Worm (Caenorhabditis elegans) whole organism, early embryonic: ENCODE measurements around the gene Y69E1A.4.

Experiments
- B0310.2 ChIP-seq: sonication (generic microtip); optimal IDR thresholded peaks from 2 replicates; lab custom pipeline; 2016; ENCODE audit warnings: mild to moderate bottlenecking, missing genetic modification characterization, missing compliant biosample characterization
- F13C5.2 ChIP-seq: sonication (generic microtip); optimal IDR thresholded peaks from 2 replicates; lab custom pipeline; 2017; ENCODE audit warnings: mild to moderate bottlenecking, missing genetic modification characterization, inconsistent platforms, missing compliant biosample characterization
- aly-1 ChIP-seq: sonication (generic microtip); optimal IDR thresholded peaks from 2 replicates; lab custom pipeline; 2016; ENCODE audit warnings: missing genetic modification characterization, missing compliant biosample characterization
- ama-1 ChIP-seq: fragments of 150-350 bp; optimal IDR thresholded peaks from 2 replicates; lab custom pipeline; 2014
- ceh-13 ChIP-seq: fragments of 200-800 bp; sonication (Bioruptor generic); optimal IDR thresholded peaks from 2 replicates; lab custom pipeline; 2018; ENCODE audit warnings: mild to moderate bottlenecking, missing genetic modification characterization, missing compliant biosample characterization
- ceh-36 ChIP-seq: sonication (generic microtip); optimal IDR thresholded peaks from 2 replicates; lab custom pipeline; 2016; ENCODE audit warnings: missing genetic modification characterization, inconsistent platforms, missing compliant biosample characterization
- ets-7 ChIP-seq: sonication (generic microtip); optimal IDR thresholded peaks from 2 replicates; lab custom pipeline; 2016; ENCODE audit warnings: missing genotype, missing genetic modification characterization, missing compliant biosample characterization
- flt-1 ChIP-seq: fragments of 200-800 bp; sonication (Bioruptor generic); IDR thresholded peaks from 2 replicates; pipeline ENCODE4 v1.3.6; 2022; ENCODE audit warnings: missing genetic modification characterization, missing compliant biosample characterization
- hmbx-1 ChIP-seq: sonication (generic microtip); optimal IDR thresholded peaks from 2 replicates; lab custom pipeline; 2016; ENCODE audit warnings: mild to moderate bottlenecking, missing genetic modification characterization, missing compliant biosample characterization
- hmg-4 ChIP-seq: fragments of 200-800 bp; sonication (Bioruptor generic); optimal IDR thresholded peaks from 2 replicates; lab custom pipeline; 2018; ENCODE audit warnings: mild to moderate bottlenecking, missing genetic modification characterization, missing compliant biosample characterization
- hnd-1 ChIP-seq: sonication (generic microtip); optimal IDR thresholded peaks from 2 replicates; lab custom pipeline; 2016; ENCODE audit warnings: missing genetic modification characterization, missing compliant biosample characterization
- pes-1 ChIP-seq: fragments of 200-800 bp; sonication (Bioruptor generic); IDR thresholded peaks from 2 replicates; pipeline ENCODE4 v1.3.6; 2022; ENCODE audit warnings: missing genetic modification reagents, missing genetic modification characterization, missing compliant biosample characterization
- scrt-1 ChIP-seq: fragments of 200-800 bp; sonication (Bioruptor generic); IDR thresholded peaks from 2 replicates; pipeline ENCODE4 v1.3.6; 2022; ENCODE audit warnings: missing genetic modification characterization, missing compliant biosample characterization
- sea-1 ChIP-seq: fragments of 200-800 bp; sonication (Bioruptor generic); conservative IDR thresholded peaks from 2 replicates; pipeline ENCODE4 v1.3.6; 2022; ENCODE audit warnings: missing genetic modification characterization, missing compliant biosample characterization
- tbx-11 ChIP-seq: fragments of 200-800 bp; sonication (Bioruptor generic); IDR thresholded peaks from 2 replicates; pipeline ENCODE4 v1.3.6; 2022; ENCODE audit warnings: missing genetic modification characterization, missing compliant biosample characterization
- tbx-37 ChIP-seq: fragments of 200-800 bp; sonication (Bioruptor generic); conservative IDR thresholded peaks from 2 replicates; pipeline ENCODE4 v1.3.6; 2022; ENCODE audit warnings: missing genetic modification reagents, missing genetic modification characterization, missing compliant biosample characterization
- tra-4 ChIP-seq: sonication (generic microtip); optimal IDR thresholded peaks from 2 replicates; lab custom pipeline; 2017; ENCODE audit warnings: missing genetic modification characterization, missing compliant biosample characterization

Gene Y69E1A.4

DNA sequence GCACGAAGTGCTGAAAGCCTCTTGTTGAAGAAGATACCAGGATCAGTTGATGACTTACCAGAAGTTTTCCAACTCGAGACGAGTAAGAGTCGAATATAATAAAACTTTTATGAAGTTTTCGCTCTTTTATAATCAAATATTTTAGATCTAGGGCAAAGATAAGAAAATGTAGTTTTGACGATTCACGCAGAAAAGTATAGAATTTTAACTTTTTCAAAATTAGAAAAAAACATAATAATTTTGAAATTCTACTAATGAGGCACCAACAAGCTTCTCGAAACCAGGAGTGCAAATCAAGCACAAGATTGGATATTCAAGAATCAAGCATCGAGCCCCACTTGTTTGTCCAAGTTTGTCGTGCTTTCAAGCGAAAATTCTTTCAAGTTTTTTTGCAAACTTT lies 6.3 kb upstream of the Y69E1A.4 start, which contains the start of gene Y69E1A.1:
Y69E1A.1 (minus strand) TSS at position 101 of the 400 bp plus-strand sequence.
- no peak for TF ChIP-seq hnd-1 (tag; lab: Kevin White, UChicago)
- TF ChIP-seq tbx-11 (GFP tag; lab: Robert Waterston, UW): no peak
- no peak for TF ChIP-seq hmbx-1
- TF ChIP-seq B0310.2: no peak
- TF ChIP-seq scrt-1 (GFP tag; lab: Robert Waterston, UW): no peak
- TF ChIP-seq tra-4 (tag; lab: Kevin White, UChicago): no peak
- no peak for TF ChIP-seq aly-1 (tag; lab: Kevin White, UChicago)
- TF ChIP-seq tbx-37 (GFP tag; lab: Robert Waterston, UW): no peak
- no peak for TF ChIP-seq hmg-4 (GFP tag; lab: Kevin White, UChicago)
- no peak for TF ChIP-seq ets-7 (tag; lab: Kevin White, UChicago)
- no peak for TF ChIP-seq ama-1 (lab: Kevin White, UChicago)

DNA sequence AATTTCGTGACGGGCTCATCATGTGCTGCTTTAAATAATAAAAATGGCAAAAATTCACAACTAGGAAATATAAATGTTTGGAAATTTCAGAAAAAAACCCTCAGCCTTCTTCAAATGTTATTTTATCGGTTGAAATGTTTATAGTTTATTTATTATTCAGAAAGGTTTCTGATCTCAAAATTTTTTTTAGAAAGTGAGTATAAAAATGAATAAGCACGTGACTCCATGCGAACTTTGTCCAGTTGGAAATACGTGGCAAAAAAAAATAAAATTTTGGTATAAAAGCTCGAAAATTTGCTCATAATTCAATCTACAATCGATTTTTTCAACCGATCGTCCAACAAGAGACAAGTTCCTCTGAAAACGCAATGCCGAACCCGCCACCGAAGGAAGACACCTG lies 5.5 kb upstream of the Y69E1A.4 start, which contains the start of gene nsph-3.1:
nsph-3.1 (plus strand) TSS at position 301 of the 400 bp plus-strand sequence.
- TF ChIP-seq B0310.2 (no peak), hmbx-1 (no peak), hmg-4 (GFP tag; lab: Kevin White, UChicago) (no peak), pes-1 (GFP tag; lab: Robert Waterston, UW) (no peak), tbx-11 (GFP tag; lab: Robert Waterston, UW) (no peak), ceh-36 (tag; lab: Kevin White, UChicago) (no peak), ceh-13 (GFP tag; lab: Kevin White, UChicago) (no peak), hnd-1 (tag; lab: Kevin White, UChicago) (no peak), scrt-1 (GFP tag; lab: Robert Waterston, UW) (no peak), aly-1 (tag; lab: Kevin White, UChicago) (no peak), tbx-37 (GFP tag; lab: Robert Waterston, UW) (no peak), ets-7 (tag; lab: Kevin White, UChicago) (no peak)

DNA sequence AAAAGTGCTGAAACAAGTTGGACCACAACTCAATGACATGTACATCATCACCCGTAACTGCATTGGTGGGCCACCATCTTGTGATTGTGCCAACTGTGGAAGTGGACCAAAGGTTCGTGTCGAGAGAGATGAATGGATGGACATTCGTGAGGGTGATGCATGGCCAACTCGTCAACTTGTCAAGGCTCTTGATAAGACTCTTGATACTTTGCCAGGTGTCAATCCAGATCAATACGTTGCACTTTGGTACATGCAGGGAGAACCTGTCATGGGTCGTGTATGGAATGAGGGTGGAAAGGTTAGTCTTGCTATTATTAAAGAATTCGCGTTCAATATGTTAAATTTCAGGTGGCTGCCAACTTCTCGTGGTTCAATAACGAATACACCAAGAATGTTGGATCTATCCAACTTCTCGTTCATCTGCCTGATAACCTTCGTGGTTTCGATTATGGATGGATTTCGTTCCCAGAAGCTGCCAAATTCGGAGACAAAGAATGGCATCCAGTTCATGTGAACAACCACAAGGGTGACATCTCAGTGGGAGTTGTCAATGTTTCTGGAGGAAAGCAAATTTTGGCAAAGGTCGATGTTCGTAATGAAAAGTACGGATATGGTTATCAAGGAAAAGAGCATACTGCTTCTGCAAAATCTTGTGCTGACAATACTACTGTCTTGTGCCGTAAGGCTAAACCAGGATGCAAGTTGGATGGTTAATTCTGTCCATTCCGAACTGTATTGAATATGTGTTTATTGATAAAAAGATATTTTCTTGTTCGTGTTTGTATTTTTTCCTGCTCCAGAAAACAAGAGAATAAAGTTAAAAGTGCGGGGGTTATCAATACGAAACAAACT lies 4.5 kb upstream of the Y69E1A.4 start:
- TF ChIP-seq tbx-11 (GFP tag; lab: Robert Waterston, UW) (no peak), hmbx-1 (no peak), F13C5.2 (tag; lab: Kevin White, UChicago) (no peak), tbx-37 (GFP tag; lab: Robert Waterston, UW) (no peak), hmg-4 (GFP tag; lab: Kevin White, UChicago) (no peak), pes-1 (GFP tag; lab: Robert Waterston, UW) (no peak), ets-7 (tag; lab: Kevin White, UChicago) (no peak), hnd-1 (tag; lab: Kevin White, UChicago) (no peak), ceh-13 (GFP tag; lab: Kevin White, UChicago) (no peak), tra-4 (tag; lab: Kevin White, UChicago) (no peak), ama-1 (lab: Kevin White, UChicago) (no peak), sea-1 (GFP tag; lab: Robert Waterston, UW) (no peak), scrt-1 (GFP tag; lab: Robert Waterston, UW) (no peak), aly-1 (tag; lab: Kevin White, UChicago) (no peak)

DNA sequence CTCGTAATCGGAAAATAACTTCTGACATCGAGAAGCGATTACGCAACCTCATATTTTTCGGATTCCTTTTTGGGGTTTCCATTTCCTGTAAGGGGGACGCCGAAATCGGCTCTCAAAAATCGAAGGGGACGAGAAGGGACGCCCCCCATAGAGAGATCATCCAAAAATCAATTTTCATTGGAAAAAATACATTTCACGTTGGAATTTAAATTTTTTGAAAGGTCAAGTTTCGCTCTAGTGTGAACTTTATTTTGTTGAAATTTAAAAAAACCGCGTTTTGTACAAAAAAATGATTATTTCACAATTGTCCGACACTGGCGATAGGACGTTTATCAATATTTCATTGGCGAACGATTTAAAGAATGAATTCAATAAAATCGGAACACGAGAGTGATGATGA lies 3.1 kb upstream of the Y69E1A.4 start, which contains the start of gene Y69E1A.3:
Y69E1A.3 (plus strand) TSS at position 301 of the 400 bp plus-strand sequence.
- TF ChIP-seq B0310.2: no peak
- no peak for TF ChIP-seq scrt-1 (GFP tag; lab: Robert Waterston, UW)

DNA sequence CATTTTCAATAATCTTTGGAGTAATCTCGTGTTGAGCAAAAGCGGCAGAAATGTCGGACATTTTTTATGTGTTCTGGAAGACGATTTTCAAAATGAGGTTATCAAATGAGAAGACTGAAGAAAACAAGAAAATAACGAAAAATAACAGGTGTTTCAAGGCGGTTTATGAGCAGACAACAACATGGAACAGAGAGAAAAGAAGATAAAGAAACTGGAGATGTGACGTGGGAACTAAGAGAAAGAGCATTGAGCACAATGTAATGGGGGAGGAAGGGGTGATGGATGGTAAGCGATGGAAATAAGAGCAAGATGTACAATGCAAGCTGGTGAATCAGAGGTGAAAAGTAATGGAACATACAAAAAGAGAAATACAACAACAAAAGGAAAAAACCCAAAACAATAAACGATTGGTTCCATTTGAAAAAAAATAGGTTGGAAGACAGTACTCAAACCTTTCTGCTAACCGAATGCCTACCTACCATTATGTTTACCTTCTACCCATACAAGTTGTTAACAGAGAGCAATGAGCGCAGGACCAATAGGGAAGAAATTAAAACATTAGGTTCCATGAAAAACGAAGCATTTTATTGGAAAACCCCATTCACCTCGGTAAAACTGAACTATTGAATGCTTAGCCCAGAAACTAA lies 2.7 kb downstream of the Y69E1A.4 start, which contains the start of gene Y69E1A.5:
Y69E1A.5 (minus strand) TSS at position 73 of the 647 bp plus-strand sequence.
- no peak for TF ChIP-seq pes-1 (GFP tag; lab: Robert Waterston, UW)
- no peak for TF ChIP-seq hmg-4 (GFP tag; lab: Kevin White, UChicago)
- TF ChIP-seq ceh-13 (GFP tag; lab: Kevin White, UChicago): no peak
- no peak for TF ChIP-seq tra-4 (tag; lab: Kevin White, UChicago)
- no peak for TF ChIP-seq scrt-1 (GFP tag; lab: Robert Waterston, UW)
- no peak for TF ChIP-seq sea-1 (GFP tag; lab: Robert Waterston, UW)
- no peak for TF ChIP-seq ets-7 (tag; lab: Kevin White, UChicago)
- no peak for TF ChIP-seq tbx-11 (GFP tag; lab: Robert Waterston, UW)
- TF ChIP-seq B0310.2: no peak
- no peak for TF ChIP-seq ceh-36 (tag; lab: Kevin White, UChicago)
- TF ChIP-seq hmbx-1: no peak

DNA sequence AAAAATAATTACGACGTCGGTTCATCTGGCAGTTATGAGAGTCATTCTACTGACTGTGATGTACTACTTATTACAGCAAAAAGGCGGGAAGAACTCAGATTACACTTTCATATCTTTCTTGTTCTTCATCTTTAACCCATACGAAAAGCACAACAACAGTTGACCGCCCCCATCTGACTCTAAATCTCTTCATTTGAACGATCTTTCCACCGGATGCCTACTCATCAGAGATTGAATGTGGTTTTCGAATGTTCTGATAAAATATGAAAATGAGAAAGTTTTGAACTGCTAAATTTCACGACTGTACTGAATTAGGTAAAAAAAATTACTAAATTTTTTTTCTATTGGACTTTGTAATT lies 3.2 kb downstream of the Y69E1A.4 start, which contains the start of gene sri-19:
sri-19 (plus strand) TSS at position 143 of the 359 bp plus-strand sequence.
- TF ChIP-seq flt-1 (no peak), tra-4 (tag; lab: Kevin White, UChicago) (no peak), hmbx-1 (no peak), scrt-1 (GFP tag; lab: Robert Waterston, UW) (no peak)

DNA sequence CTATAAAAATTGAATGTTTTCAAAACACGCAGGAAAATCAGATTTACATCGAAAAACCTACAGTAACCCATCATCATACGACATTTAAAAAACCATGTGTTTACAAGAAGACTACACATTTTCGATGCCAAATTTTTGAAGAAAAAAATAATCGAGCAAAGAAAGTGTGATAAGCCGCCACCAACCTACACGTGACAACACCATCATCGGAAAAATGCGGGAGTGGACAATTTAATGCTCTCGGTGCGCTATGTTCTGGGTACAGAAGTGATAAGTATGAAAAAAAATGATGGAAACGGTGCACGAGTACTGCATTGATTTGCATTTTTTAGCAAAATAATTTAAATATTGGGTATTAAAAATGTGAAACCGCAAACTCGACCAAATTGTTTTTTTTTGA lies 9.6 kb downstream of the Y69E1A.4 start:
- TF ChIP-seq tbx-37 (GFP tag; lab: Robert Waterston, UW) (no peak), flt-1 (no peak), aly-1 (tag; lab: Kevin White, UChicago) (no peak), pes-1 (GFP tag; lab: Robert Waterston, UW) (no peak), ceh-36 (tag; lab: Kevin White, UChicago) (no peak), tbx-11 (GFP tag; lab: Robert Waterston, UW) (no peak)
